Worm (Caenorhabditis elegans) whole organism, young adult: ENCODE data around the gene F44E5.1.
"Not testable (repeated sequence)": the region's sequence is repeated elsewhere in the genome, so short reads cannot be mapped to it uniquely, and the experiment has no call there.

Source experiments
- F10E7.11 ChIP-seq: sonication (generic microtip); optimal IDR thresholded peaks from 2 replicates; lab custom pipeline; 2017; ENCODE audit warnings: mild to moderate bottlenecking, missing genetic modification characterization, moderate library complexity, missing compliant biosample characterization
- F22D6.2 ChIP-seq: sonication (generic microtip); optimal IDR thresholded peaks from 2 replicates; lab custom pipeline; 2016; ENCODE audit warnings: mild to moderate bottlenecking, missing genetic modification characterization, missing compliant biosample characterization
- F37B4.10 ChIP-seq: fragments of 200-800 bp; sonication (Bioruptor generic); IDR thresholded peaks from 2 replicates; pipeline ENCODE4 v1.3.6; 2022; ENCODE audit warnings: missing genetic modification characterization, missing compliant biosample characterization
- F39B2.1 ChIP-seq: fragments of 200-800 bp; sonication (Bioruptor generic); IDR thresholded peaks from 2 replicates; pipeline ENCODE4 v1.3.6; 2022; ENCODE audit warnings: missing genetic modification reagents, missing genetic modification characterization, missing compliant biosample characterization
- F57A8.1 ChIP-seq: fragments of 200-800 bp; sonication (Bioruptor generic); optimal IDR thresholded peaks from 2 replicates; lab custom pipeline; 2018; ENCODE audit warnings: mild to moderate bottlenecking, missing genetic modification characterization, moderate library complexity, missing compliant biosample characterization
- K11D2.4 ChIP-seq: fragments of 200-800 bp; sonication (Bioruptor generic); IDR thresholded peaks from 2 replicates; pipeline ENCODE4 v1.3.6; 2022; ENCODE audit warnings: missing genetic modification reagents, missing genetic modification characterization, missing compliant biosample characterization
- Y53F4B.3 ChIP-seq: fragments of 200-800 bp; sonication (Bioruptor generic); IDR thresholded peaks from 2 replicates; pipeline ENCODE4 v1.3.6; 2022; ENCODE audit warnings: missing genetic modification reagents, missing genetic modification characterization, missing compliant biosample characterization
- Y53G8AR.9 ChIP-seq: fragments of 200-800 bp; sonication (Bioruptor generic); conservative IDR thresholded peaks from 2 replicates; pipeline ENCODE4 v1.3.6; 2022; ENCODE audit warnings: missing genetic modification reagents, missing genetic modification characterization, missing compliant biosample characterization
- Y79H2A.3 ChIP-seq: fragments of 200-800 bp; sonication (Bioruptor generic); conservative IDR thresholded peaks from 2 replicates; pipeline ENCODE4 v1.3.6; 2022; ENCODE audit warnings: missing genetic modification reagents, missing genetic modification characterization, missing compliant biosample characterization
- akir-1 ChIP-seq: fragments of 200-800 bp; sonication (Bioruptor generic); optimal IDR thresholded peaks from 2 replicates; lab custom pipeline; 2018; ENCODE audit warnings: mild to moderate bottlenecking, missing genetic modification characterization, moderate library complexity, missing compliant biosample characterization
- ama-1 ChIP-seq, 3 experiments: fragments of 150-350 bp in 1 of 3; sonication (generic microtip) in 2 of 3; optimal IDR thresholded peaks; 2 replicates each; lab custom pipeline; 2014 to 2018; ENCODE audit warnings: missing biosample characterization in 2 of 3, missing genetic modification characterization in 2 of 3, missing genetic modification reagents in 2 of 3
- athp-1 ChIP-seq: sonication (generic microtip); optimal IDR thresholded peaks from 2 replicates; lab custom pipeline; 2017; ENCODE audit warnings: mild to moderate bottlenecking, missing genetic modification characterization, missing compliant biosample characterization
- ccch-3 ChIP-seq: fragments of 200-800 bp; sonication (Bioruptor generic); optimal IDR thresholded peaks from 2 replicates; lab custom pipeline; 2018; ENCODE audit warnings: mild to moderate bottlenecking, missing genetic modification characterization, missing compliant biosample characterization
- ceh-100 ChIP-seq: fragments of 200-800 bp; sonication (Bioruptor generic); IDR thresholded peaks from 2 replicates; pipeline ENCODE4 v1.3.6; 2022; ENCODE audit warnings: missing genetic modification reagents, missing genetic modification characterization, missing compliant biosample characterization
- ceh-27 ChIP-seq: fragments of 200-800 bp; sonication (Bioruptor generic); optimal IDR thresholded peaks from 2 replicates; lab custom pipeline; 2018; ENCODE audit warnings: mild to moderate bottlenecking, missing genetic modification characterization, moderate library complexity, missing compliant biosample characterization
- ceh-58 ChIP-seq: fragments of 200-800 bp; sonication (Bioruptor generic); IDR thresholded peaks from 2 replicates; pipeline ENCODE4 v1.3.6; 2022; ENCODE audit warnings: missing genetic modification characterization, missing compliant biosample characterization
- ceh-91 ChIP-seq: fragments of 200-800 bp; sonication (Bioruptor generic); IDR thresholded peaks from 2 replicates; pipeline ENCODE4 v1.3.6; 2022; ENCODE audit warnings: missing genetic modification reagents, missing genetic modification characterization, missing compliant biosample characterization
- chd-7 ChIP-seq: sonication (generic microtip); optimal IDR thresholded peaks from 2 replicates; lab custom pipeline; 2016; ENCODE audit warnings: mild to moderate bottlenecking, missing genetic modification characterization, moderate library complexity, missing compliant biosample characterization
- ets-4 ChIP-seq: fragments of 200-800 bp; sonication (Bioruptor generic); optimal IDR thresholded peaks from 2 replicates; lab custom pipeline; 2018; ENCODE audit warnings: mild to moderate bottlenecking, missing genetic modification characterization, missing compliant biosample characterization
- gei-17 ChIP-seq: fragments of 200-800 bp; sonication (Bioruptor generic); optimal IDR thresholded peaks from 2 replicates; lab custom pipeline; 2018; ENCODE audit warnings: mild to moderate bottlenecking, missing genetic modification characterization, missing compliant biosample characterization
- hmg-20 ChIP-seq: fragments of 200-800 bp; sonication (Bioruptor generic); IDR thresholded peaks from 2 replicates; pipeline ENCODE4 v1.3.6; 2022; ENCODE audit warnings: missing genetic modification reagents, missing genetic modification characterization, missing compliant biosample characterization
- hsf-1 ChIP-seq: fragments of 200-800 bp; sonication (Bioruptor generic); IDR thresholded peaks from 2 replicates; pipeline ENCODE4 v1.3.6; 2022; ENCODE audit warnings: missing genetic modification reagents, missing genetic modification characterization, missing compliant biosample characterization
- let-526 ChIP-seq: fragments of 200-800 bp; sonication (Bioruptor generic); IDR thresholded peaks from 2 replicates; pipeline ENCODE4 v1.3.6; 2022; ENCODE audit warnings: missing genetic modification reagents, missing genetic modification characterization, missing compliant biosample characterization
- lin-26 ChIP-seq: fragments of 200-800 bp; sonication (Bioruptor generic); IDR thresholded peaks from 2 replicates; pipeline ENCODE4 v1.3.6; 2022; ENCODE audit warnings: missing genetic modification reagents, missing genetic modification characterization, missing compliant biosample characterization
- lin-40 ChIP-seq: sonication (generic microtip); optimal IDR thresholded peaks from 2 replicates; lab custom pipeline; 2016; ENCODE audit warnings: missing genetic modification characterization, mild to moderate bottlenecking, missing compliant biosample characterization, missing genotype, missing genetic modification reagents
- lin-54 ChIP-seq: fragments of 200-800 bp; sonication (Bioruptor generic); optimal IDR thresholded peaks from 2 replicates; lab custom pipeline; 2018; ENCODE audit warnings: mild to moderate bottlenecking, missing genetic modification characterization, missing compliant biosample characterization
- lir-1 ChIP-seq: fragments of 200-800 bp; sonication (Bioruptor generic); conservative IDR thresholded peaks from 2 replicates; pipeline ENCODE4 v1.3.6; 2022; ENCODE audit warnings: missing genetic modification reagents, missing genetic modification characterization, missing compliant biosample characterization
- lsl-1 ChIP-seq: fragments of 200-800 bp; sonication (Bioruptor generic); optimal IDR thresholded peaks from 2 replicates; lab custom pipeline; 2018; ENCODE audit warnings: mild to moderate bottlenecking, missing genetic modification characterization, moderate library complexity, missing compliant biosample characterization
- madf-8 ChIP-seq: fragments of 200-800 bp; sonication (Bioruptor generic); conservative IDR thresholded peaks from 2 replicates; pipeline ENCODE4 v1.3.6; 2022; ENCODE audit warnings: missing genetic modification reagents, missing genetic modification characterization, missing compliant biosample characterization
- mcd-1 ChIP-seq: fragments of 200-800 bp; sonication (Bioruptor generic); IDR thresholded peaks from 2 replicates; pipeline ENCODE4 v1.3.6; 2022; ENCODE audit warnings: missing genetic modification reagents, missing genetic modification characterization, missing compliant biosample characterization
- mel-28 ChIP-seq: sonication (generic microtip); optimal IDR thresholded peaks from 2 replicates; lab custom pipeline; 2016; ENCODE audit warnings: borderline replicate concordance, mild to moderate bottlenecking, missing genetic modification characterization, missing compliant biosample characterization
- nfya-2 ChIP-seq: fragments of 200-800 bp; sonication (Bioruptor generic); IDR thresholded peaks from 2 replicates; pipeline ENCODE4 v1.3.6; 2022; ENCODE audit warnings: missing genetic modification reagents, missing genetic modification characterization, missing compliant biosample characterization
- nfyb-1 ChIP-seq: fragments of 200-800 bp; sonication (Bioruptor generic); IDR thresholded peaks from 2 replicates; pipeline ENCODE4 v1.3.6; 2022; ENCODE audit warnings: missing genetic modification reagents, missing genetic modification characterization, missing compliant biosample characterization
- nhr-120 ChIP-seq: fragments of 200-800 bp; sonication (Bioruptor generic); IDR thresholded peaks from 2 replicates; pipeline ENCODE4 v1.3.6; 2022; ENCODE audit warnings: missing genetic modification characterization, missing compliant biosample characterization
- nhr-27 ChIP-seq: fragments of 200-800 bp; sonication (Bioruptor generic); optimal IDR thresholded peaks from 2 replicates; lab custom pipeline; 2018; ENCODE audit warnings: mild to moderate bottlenecking, missing genetic modification characterization, moderate library complexity, missing compliant biosample characterization
- pbrm-1 ChIP-seq: fragments of 200-800 bp; sonication (Bioruptor generic); IDR thresholded peaks from 2 replicates; pipeline ENCODE4 v1.3.6; 2022; ENCODE audit warnings: missing genetic modification reagents, missing genetic modification characterization, missing compliant biosample characterization
- repo-1 ChIP-seq: sonication (generic microtip); optimal IDR thresholded peaks from 2 replicates; lab custom pipeline; 2017; ENCODE audit warnings: mild to moderate bottlenecking, missing genetic modification characterization, missing compliant biosample characterization
- rpc-1 ChIP-seq, 2 experiments: fragments of 150-350 bp in 1 of 2; sonication (generic microtip) in 1 of 2; optimal IDR thresholded peaks; 2 replicates each; lab custom pipeline; 2014 to 2018; ENCODE audit warnings: missing biosample characterization in 1 of 2, missing genetic modification characterization in 1 of 2, missing genetic modification reagents in 1 of 2, missing genotype in 1 of 2
- somi-1 ChIP-seq: fragments of 200-800 bp; sonication (Bioruptor generic); optimal IDR thresholded peaks from 2 replicates; lab custom pipeline; 2018; ENCODE audit warnings: mild to moderate bottlenecking, missing genetic modification characterization, missing compliant biosample characterization
- tbp1 ChIP-seq: fragments of 200-800 bp; sonication (Bioruptor generic); optimal IDR thresholded peaks from 2 replicates; lab custom pipeline; 2018; ENCODE audit warnings: mild to moderate bottlenecking, missing genetic modification characterization, missing compliant biosample characterization
- tlf-1 ChIP-seq: fragments of 200-800 bp; sonication (Bioruptor generic); optimal IDR thresholded peaks from 2 replicates; lab custom pipeline; 2018; ENCODE audit warnings: mild to moderate bottlenecking, missing genetic modification characterization, missing compliant biosample characterization
- zfh-2 ChIP-seq: fragments of 200-800 bp; sonication (Bioruptor generic); conservative IDR thresholded peaks from 2 replicates; pipeline ENCODE4 v1.3.6; 2022; ENCODE audit warnings: missing genetic modification reagents, missing genetic modification characterization, missing compliant biosample characterization
- ztf-18 ChIP-seq: sonication (generic microtip); optimal IDR thresholded peaks from 2 replicates; lab custom pipeline; 2016; ENCODE audit warnings: missing genotype, mild to moderate bottlenecking, missing genetic modification characterization, missing compliant biosample characterization
- ztf-25 ChIP-seq: fragments of 200-800 bp; sonication (Bioruptor generic); IDR thresholded peaks from 2 replicates; pipeline ENCODE4 v1.3.6; 2022; ENCODE audit warnings: missing genetic modification reagents, missing genetic modification characterization, missing compliant biosample characterization

F44E5.1 gene

DNA sequence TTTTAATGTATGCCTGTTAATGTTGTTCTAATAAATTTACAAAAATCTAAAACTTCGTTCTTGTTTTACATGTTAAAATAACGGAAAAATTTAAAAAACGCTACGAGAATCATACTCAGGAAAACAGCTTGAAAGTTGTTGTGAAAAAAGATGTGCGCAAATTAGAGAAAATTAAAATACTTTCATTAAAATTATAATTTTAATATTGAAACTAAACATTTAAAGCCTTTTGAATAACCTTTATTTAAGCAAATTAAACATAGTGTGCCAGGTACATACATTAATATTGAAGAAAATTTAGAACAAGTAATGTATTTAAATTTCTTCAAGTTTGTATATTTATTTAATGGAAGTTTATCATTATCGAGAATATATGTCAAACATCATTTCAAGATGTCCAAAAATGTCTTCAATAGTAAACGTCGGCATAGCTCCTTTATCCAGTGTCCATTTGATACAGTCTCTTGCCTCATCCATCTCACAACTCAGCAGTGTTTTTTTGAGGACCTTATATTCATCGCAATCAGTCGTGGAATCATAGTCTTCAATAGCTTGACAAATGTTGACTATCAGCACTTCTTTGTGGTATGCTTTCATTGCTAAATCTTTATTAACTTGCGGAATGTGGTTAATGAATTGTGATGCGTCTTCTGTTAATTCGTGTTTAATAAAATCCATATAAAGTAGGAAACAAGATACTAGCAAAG is 12.4 kb downstream of the F44E5.1 start (continued):
- peak; percentile 83 for TF ChIP-seq ama-1 (optimal IDR thresholded peaks at IDR 0.05; lab: Kevin White, UChicago)
- peak in 1 of 2 experiments; percentile 54 for TF ChIP-seq ama-1 (GFP tag; optimal IDR thresholded peaks at IDR 0.05; lab: Kevin White, UChicago)
- TF ChIP-seq, all 124 proteins: peak for 10

DNA sequence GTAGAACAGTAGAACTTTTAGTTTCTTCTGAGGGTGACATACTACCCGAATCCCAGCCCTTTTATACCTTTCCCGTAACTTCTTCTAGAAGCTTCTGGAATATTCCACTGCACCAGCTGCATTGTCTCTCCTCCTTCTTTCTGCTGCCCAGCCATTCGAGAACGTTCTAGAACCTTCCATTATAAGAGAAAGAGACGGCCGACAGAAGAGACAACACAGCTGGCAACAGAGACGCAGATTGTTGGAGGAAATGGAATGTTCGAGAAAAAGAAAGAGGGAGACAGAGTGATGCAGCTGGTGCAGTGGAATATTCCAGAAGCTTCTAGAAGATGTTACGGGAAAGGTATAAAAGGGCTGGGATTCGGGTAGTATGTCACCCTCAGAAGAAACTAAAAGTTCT is 15.1 kb downstream of the F44E5.1 start, which contains the start of the genes F44E5.4 and F44E5.5:
Gene F44E5.4, minus strand, starts transcription at position 35 of the 400 bp plus-strand sequence.
Gene F44E5.5, plus strand, starts transcription at position 386 of the 400 bp plus-strand sequence.
- TF ChIP-seq Y53G8AR.9 (GFP tag; lab: Robert Waterston, UW) (peak; percentile 99), lir-1 (peak; percentile 94), lin-54 (GFP tag; lab: Kevin White, UChicago) (peak; percentile 81), ceh-58 (GFP tag; lab: Robert Waterston, UW) (peak; percentile 97), lsl-1 (GFP tag; lab: Kevin White, UChicago) (peak; percentile 65), mcd-1 (GFP tag; lab: Robert Waterston, UW) (peak; percentile 97), gei-17 (GFP tag; lab: Kevin White, UChicago) (peak; percentile 89), repo-1 (tag; lab: Kevin White, UChicago) (peak; percentile 97), let-526 (peak; percentile 100), ets-4 (GFP tag; lab: Kevin White, UChicago) (peak; percentile 92), nhr-120 (peak; percentile 99), ztf-25 (GFP tag; lab: Robert Waterston, UW) (peak; percentile 75; the same call in 1 of the 2 replicates), madf-8 (0 out of 2 replicates have a peak, but pooled peaks have one; percentile 19), nfyb-1 (GFP tag; lab: Robert Waterston, UW) (peak; percentile 99), ceh-27 (GFP tag; lab: Kevin White, UChicago) (peak; percentile 83), ztf-18 (peak; percentile 48), F22D6.2 (tag; lab: Kevin White, UChicago) (peak; percentile 88), nhr-27 (tag; lab: Kevin White, UChicago) (peak; percentile 98), hmg-20 (GFP tag; lab: Robert Waterston, UW) (peak; percentile 89), lin-40 (tag; lab: Kevin White, UChicago) (peak; percentile 97), lin-26 (GFP tag; lab: Robert Waterston, UW) (peak; percentile 86), zfh-2 (GFP tag; lab: Robert Waterston, UW) (peak; percentile 79), tlf-1 (GFP tag; lab: Kevin White, UChicago) (peak; percentile 94), ceh-100 (GFP tag; lab: Robert Waterston, UW) (peak; percentile 88), ceh-91 (GFP tag; lab: Robert Waterston, UW) (peak; percentile 62), nfya-2 (GFP tag; lab: Robert Waterston, UW) (peak; percentile 96), F10E7.11 (tag; lab: Kevin White, UChicago) (peak; percentile 97), somi-1 (GFP tag; lab: Kevin White, UChicago) (peak; percentile 97), Y79H2A.3 (GFP tag; lab: Robert Waterston, UW) (peak; percentile 99), hsf-1 (GFP tag; lab: Robert Waterston, UW) (peak; percentile 100), F57A8.1 (GFP tag; lab: Kevin White, UChicago) (peak; percentile 7), F37B4.10 (GFP tag; lab: Robert Waterston, UW) (peak; percentile 95; the same call in 1 of the 2 replicates), F39B2.1 (GFP tag; lab: Robert Waterston, UW) (peak; percentile 96), pbrm-1 (peak; percentile 99), athp-1 (tag; lab: Kevin White, UChicago) (peak; percentile 98), rpc-1 (optimal IDR thresholded peaks at IDR 0.05; lab: Kevin White, UChicago) (peak; percentile 100), ccch-3 (GFP tag; lab: Kevin White, UChicago) (peak; percentile 53), chd-7 (tag; lab: Kevin White, UChicago) (peak; percentile 99), tbp1 (GFP tag; lab: Kevin White, UChicago) (peak; percentile 74), akir-1 (GFP tag; lab: Kevin White, UChicago) (peak; percentile 72), mel-28 (peak; percentile 85), Y53F4B.3 (GFP tag; lab: Robert Waterston, UW) (peak; percentile 38; the same call in 1 of the 2 replicates), K11D2.4 (GFP tag; lab: Robert Waterston, UW) (peak; percentile 99)
- TF ChIP-seq rpc-1 (tag; optimal IDR thresholded peaks at IDR 0.05; lab: Kevin White, UChicago), result not testable (repeated sequence)
